Fruit fly (Drosophila melanogaster): Measurements from ENCODE around the gene Ufd4.

Gene Ufd4

DNA sequence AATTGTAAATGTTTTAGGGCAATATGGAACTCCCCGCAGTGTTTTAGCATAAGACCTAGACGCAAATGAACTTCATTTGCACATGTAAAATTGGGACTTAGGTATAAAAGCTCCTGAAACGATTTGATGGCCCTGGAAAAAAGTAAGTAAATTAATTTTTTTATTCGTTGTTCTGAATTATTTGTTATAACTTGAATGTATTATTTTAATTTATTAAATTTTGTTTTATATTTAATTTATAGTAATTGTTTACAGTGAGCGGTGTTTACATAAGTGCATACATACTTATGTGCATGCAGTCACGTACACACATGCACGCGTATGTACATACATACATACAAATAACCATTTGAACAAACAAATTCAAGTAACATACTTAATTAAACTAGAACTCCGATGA, 15.7 kb downstream of the Ufd4 start:
- TF ChIP-seq Met (GFP tag; optimal IDR thresholded peaks at IDR 0.05) (no peak), Smox (GFP tag; optimal IDR thresholded peaks at IDR 0.05) (no peak), CG16779 (tag; optimal IDR thresholded peaks at IDR 0.05) (no peak), CG3032 (tag; optimal IDR thresholded peaks at IDR 0.05) (peak; percentile 67), CG15336 (GFP tag; IDR thresholded peaks at IDR 0.05) (peak; percentile 82), fd59A (GFP tag; optimal IDR thresholded peaks at IDR 0.05) (no peak), Eip78C (GFP tag) (peak; percentile 84), Ets96B (tag; optimal IDR thresholded peaks at IDR 0.05) (peak; percentile 69), dac (GFP tag; optimal IDR thresholded peaks at IDR 0.05) (no peak), CG4318 (GFP tag; optimal IDR thresholded peaks at IDR 0.05) (no peak), fkh (GFP tag; optimal IDR thresholded peaks at IDR 0.05) (peak; percentile 21), fd85E (GFP tag; optimal IDR thresholded peaks at IDR 0.05) (peak; percentile 5), acj6 (GFP tag; optimal IDR thresholded peaks at IDR 0.05) (peak; percentile 32), Hr38 (GFP tag; optimal IDR thresholded peaks at IDR 0.05) (no peak), CG10631 (GFP tag; optimal IDR thresholded peaks at IDR 0.05) (no peak), CG8119 (GFP tag; IDR thresholded peaks at IDR 0.05) (peak; percentile 70; the same call in 2 of the 3 replicates), CG9139 (GFP tag; optimal IDR thresholded peaks at IDR 0.05) (no peak), Sox15 (GFP tag; optimal IDR thresholded peaks at IDR 0.05) (no peak), CG6276 (GFP tag; optimal IDR thresholded peaks at IDR 0.05) (no peak), CG34406 (GFP tag; optimal IDR thresholded peaks at IDR 0.05) (no peak), Hr39 (GFP tag; optimal IDR thresholded peaks at IDR 0.05) (no peak), Gug (GFP tag; IDR thresholded peaks at IDR 0.05) (no peak; the same call in 1 of the 2 replicates), CG6854 (GFP tag; optimal IDR thresholded peaks at IDR 0.05) (peak; percentile 37), lz (GFP tag; optimal IDR thresholded peaks at IDR 0.05) (no peak), CG10669 (GFP tag; optimal IDR thresholded peaks at IDR 0.05) (no peak), CG8632 (GFP tag; optimal IDR thresholded peaks at IDR 0.05) (peak; percentile 42), pdm3 (GFP tag; optimal IDR thresholded peaks at IDR 0.05) (no peak), CG6792 (GFP tag; optimal IDR thresholded peaks at IDR 0.05) (peak; percentile 20), CG1621 (tag; optimal IDR thresholded peaks at IDR 0.05) (no peak), svp (GFP tag) (no peak), CG11294 (GFP tag; IDR thresholded peaks at IDR 0.05) (peak; percentile 42; the same call in 1 of the 2 replicates), CG32006 (GFP tag; optimal IDR thresholded peaks at IDR 0.05) (no peak)

DNA sequence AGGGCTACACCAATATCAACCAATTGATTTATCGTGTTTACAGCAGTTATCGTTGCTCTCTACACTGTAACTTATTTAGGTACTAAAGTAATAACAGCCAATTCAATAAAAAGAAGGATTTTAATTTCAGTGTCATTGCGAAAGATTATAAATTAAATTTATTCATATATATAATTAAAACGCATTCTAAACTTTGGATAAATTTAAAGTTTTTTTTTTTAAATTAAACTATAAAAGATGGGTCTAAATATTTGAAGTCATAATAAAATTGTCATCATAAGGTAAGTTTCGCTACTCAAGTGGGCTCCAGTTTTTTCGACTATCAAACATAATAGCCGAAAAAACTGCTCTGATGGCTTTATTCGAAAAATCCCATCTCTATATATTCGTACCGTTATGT, 19.9 kb downstream of the Ufd4 start, which contains the start of gene trk:
Gene trk, minus strand, starts transcription at position 101 of the 400 bp plus-strand sequence.
- no peak for TF ChIP-seq acj6 (GFP tag; optimal IDR thresholded peaks at IDR 0.05)
- no peak for TF ChIP-seq achi (GFP tag; optimal IDR thresholded peaks at IDR 0.05)
- no peak for TF ChIP-seq Ets96B (tag; optimal IDR thresholded peaks at IDR 0.05)
- no peak for TF ChIP-seq Hr4 (GFP tag; optimal IDR thresholded peaks at IDR 0.05)
- no peak for TF ChIP-seq CG16779 (tag; optimal IDR thresholded peaks at IDR 0.05)
- no peak for TF ChIP-seq Smox (GFP tag; optimal IDR thresholded peaks at IDR 0.05)
- no peak for TF ChIP-seq cyc (GFP tag; optimal IDR thresholded peaks at IDR 0.05)
- no peak for TF ChIP-seq pdm3 (GFP tag; optimal IDR thresholded peaks at IDR 0.05)
- TF ChIP-seq CG32006 (GFP tag; optimal IDR thresholded peaks at IDR 0.05): no peak
- no peak for TF ChIP-seq CG1621 (tag; optimal IDR thresholded peaks at IDR 0.05)
- no peak for TF ChIP-seq Lpt (GFP tag; optimal IDR thresholded peaks at IDR 0.05)
- TF ChIP-seq CG31627 (GFP tag; optimal IDR thresholded peaks at IDR 0.05): no peak
- TF ChIP-seq CG6854 (GFP tag; optimal IDR thresholded peaks at IDR 0.05): no peak
- no peak for TF ChIP-seq Hr39 (GFP tag; optimal IDR thresholded peaks at IDR 0.05)

DNA sequence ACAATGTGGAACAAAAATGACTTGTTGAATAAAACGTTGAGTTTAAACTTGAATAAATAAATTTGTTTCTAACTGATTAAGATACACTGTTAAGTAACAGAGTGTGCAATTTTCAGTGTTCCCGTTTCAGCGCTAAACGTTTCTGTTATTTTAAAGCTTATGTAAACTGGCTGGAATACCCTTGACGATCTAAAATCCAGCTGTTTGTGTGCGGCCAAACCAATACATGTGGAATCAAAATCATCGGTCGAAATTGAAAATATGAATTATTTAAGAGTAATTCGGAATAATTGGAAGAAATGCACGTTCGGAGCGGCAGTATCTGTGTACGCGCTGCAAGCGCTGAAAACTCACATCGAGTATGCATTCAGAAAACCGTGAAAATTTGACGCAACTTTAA, 22.3 kb downstream of the Ufd4 start, which contains the start of gene Mulk:
Gene Mulk, plus strand, starts transcription at position 198 of the 400 bp plus-strand sequence.
- TF ChIP-seq Eip75B (GFP tag; optimal IDR thresholded peaks at IDR 0.05): no peak
- no peak for TF ChIP-seq Blimp-1 (GFP tag; optimal IDR thresholded peaks at IDR 0.05)
- no peak for TF ChIP-seq svp (GFP tag)
- TF ChIP-seq Sox102F (GFP tag; optimal IDR thresholded peaks at IDR 0.05): no peak
- TF ChIP-seq Ets21C (GFP tag; optimal IDR thresholded peaks at IDR 0.05): no peak
- no peak for TF ChIP-seq CG11294 (GFP tag; IDR thresholded peaks at IDR 0.05)
- no peak for TF ChIP-seq Ets96B (tag; optimal IDR thresholded peaks at IDR 0.05)
- no peak for TF ChIP-seq vri (GFP tag; optimal IDR thresholded peaks at IDR 0.05)
- no peak for TF ChIP-seq Hr39 (GFP tag; optimal IDR thresholded peaks at IDR 0.05)
- no peak for TF ChIP-seq CG34406 (GFP tag; optimal IDR thresholded peaks at IDR 0.05)
- TF ChIP-seq achi (GFP tag; optimal IDR thresholded peaks at IDR 0.05): no peak
- TF ChIP-seq cyc (GFP tag; optimal IDR thresholded peaks at IDR 0.05): no peak
- TF ChIP-seq CG6276 (GFP tag; optimal IDR thresholded peaks at IDR 0.05): no peak

Measured in whole organism, prepupa.